Worm (Caenorhabditis elegans) whole organism, young adult: ENCODE data around the gene nep-10.

Experiments used
- B0336.3 ChIP-seq: fragments of 200-800 bp; sonication (Bioruptor generic); IDR thresholded peaks from 2 replicates; pipeline ENCODE4 v1.3.6; 2022; ENCODE audit warnings: missing genetic modification characterization, missing compliant biosample characterization
- F23B12.7 ChIP-seq: sonication (generic microtip); optimal IDR thresholded peaks from 2 replicates; lab custom pipeline; 2017; ENCODE audit warnings: missing genetic modification characterization, mild to moderate bottlenecking, missing compliant biosample characterization, antibody characterized with exemption, moderate library complexity; ENCODE audit not compliant: insufficient read depth
- F57A8.1 ChIP-seq: fragments of 200-800 bp; sonication (Bioruptor generic); optimal IDR thresholded peaks from 2 replicates; lab custom pipeline; 2018; ENCODE audit warnings: mild to moderate bottlenecking, missing genetic modification characterization, moderate library complexity, missing compliant biosample characterization
- T07F8.4 ChIP-seq: sonication (generic microtip); optimal IDR thresholded peaks from 2 replicates; lab custom pipeline; 2016; ENCODE audit warnings: mild to moderate bottlenecking, missing genetic modification characterization, moderate library complexity, missing compliant biosample characterization
- Y53F4B.3 ChIP-seq: fragments of 200-800 bp; sonication (Bioruptor generic); IDR thresholded peaks from 2 replicates; pipeline ENCODE4 v1.3.6; 2022; ENCODE audit warnings: missing genetic modification reagents, missing genetic modification characterization, missing compliant biosample characterization
- Y56A3A.18 ChIP-seq: fragments of 200-800 bp; sonication (Bioruptor generic); IDR thresholded peaks from 2 replicates; pipeline ENCODE4 v1.3.6; 2022; ENCODE audit warnings: missing genetic modification reagents, missing genetic modification characterization, missing compliant biosample characterization
- Y67H2A.10 ChIP-seq: fragments of 200-800 bp; sonication (Bioruptor generic); conservative IDR thresholded peaks from 2 replicates; pipeline ENCODE4 v1.3.6; 2022; ENCODE audit warnings: missing genetic modification reagents, missing genetic modification characterization, missing compliant biosample characterization
- akir-1 ChIP-seq: fragments of 200-800 bp; sonication (Bioruptor generic); optimal IDR thresholded peaks from 2 replicates; lab custom pipeline; 2018; ENCODE audit warnings: mild to moderate bottlenecking, missing genetic modification characterization, moderate library complexity, missing compliant biosample characterization
- aptf-3 ChIP-seq: fragments of 200-800 bp; sonication (Bioruptor generic); IDR thresholded peaks from 2 replicates; pipeline ENCODE4 v1.3.6; 2022; ENCODE audit warnings: missing genetic modification characterization, missing compliant biosample characterization
- cebp-2 ChIP-seq: fragments of 200-800 bp; sonication (Bioruptor generic); IDR thresholded peaks from 2 replicates; pipeline ENCODE4 v1.3.6; 2022; ENCODE audit warnings: missing genetic modification characterization, missing compliant biosample characterization
- ceh-27 ChIP-seq: fragments of 200-800 bp; sonication (Bioruptor generic); optimal IDR thresholded peaks from 2 replicates; lab custom pipeline; 2018; ENCODE audit warnings: mild to moderate bottlenecking, missing genetic modification characterization, moderate library complexity, missing compliant biosample characterization
- ceh-91 ChIP-seq: fragments of 200-800 bp; sonication (Bioruptor generic); IDR thresholded peaks from 2 replicates; pipeline ENCODE4 v1.3.6; 2022; ENCODE audit warnings: missing genetic modification reagents, missing genetic modification characterization, missing compliant biosample characterization
- chd-7 ChIP-seq: sonication (generic microtip); optimal IDR thresholded peaks from 2 replicates; lab custom pipeline; 2016; ENCODE audit warnings: mild to moderate bottlenecking, missing genetic modification characterization, moderate library complexity, missing compliant biosample characterization
- die-1 ChIP-seq: sonication (generic microtip); optimal IDR thresholded peaks from 2 replicates; lab custom pipeline; 2016; ENCODE audit warnings: missing genotype, mild to moderate bottlenecking, missing genetic modification characterization, missing compliant biosample characterization
- dpl-1 ChIP-seq: fragments of 150-350 bp; optimal IDR thresholded peaks from 2 replicates; lab custom pipeline; 2014; ENCODE audit warnings: missing biosample characterization, missing genetic modification reagents, missing genetic modification characterization
- ets-4 ChIP-seq: fragments of 200-800 bp; sonication (Bioruptor generic); optimal IDR thresholded peaks from 2 replicates; lab custom pipeline; 2018; ENCODE audit warnings: mild to moderate bottlenecking, missing genetic modification characterization, missing compliant biosample characterization
- hlh-12 ChIP-seq: sonication (generic microtip); optimal IDR thresholded peaks from 2 replicates; lab custom pipeline; 2016; ENCODE audit warnings: missing genetic modification characterization, missing compliant biosample characterization
- hmg-20 ChIP-seq: fragments of 200-800 bp; sonication (Bioruptor generic); IDR thresholded peaks from 2 replicates; pipeline ENCODE4 v1.3.6; 2022; ENCODE audit warnings: missing genetic modification reagents, missing genetic modification characterization, missing compliant biosample characterization
- lir-1 ChIP-seq: fragments of 200-800 bp; sonication (Bioruptor generic); conservative IDR thresholded peaks from 2 replicates; pipeline ENCODE4 v1.3.6; 2022; ENCODE audit warnings: missing genetic modification reagents, missing genetic modification characterization, missing compliant biosample characterization
- lsy-27 ChIP-seq: sonication (generic microtip); optimal IDR thresholded peaks from 2 replicates; lab custom pipeline; 2017; ENCODE audit warnings: missing genetic modification characterization, mild to moderate bottlenecking, missing compliant biosample characterization, antibody characterized with exemption, missing genotype, borderline replicate concordance; ENCODE audit not compliant: insufficient read depth
- madf-10 ChIP-seq: sonication (generic microtip); optimal IDR thresholded peaks from 2 replicates; lab custom pipeline; 2016; ENCODE audit warnings: mild to moderate bottlenecking, missing genetic modification characterization, missing compliant biosample characterization
- madf-6 ChIP-seq: fragments of 200-800 bp; sonication (Bioruptor generic); IDR thresholded peaks from 2 replicates; pipeline ENCODE4 v1.3.6; 2022; ENCODE audit warnings: missing genetic modification reagents, missing genetic modification characterization, missing compliant biosample characterization
- mes-4 ChIP-seq: sonication (generic microtip); optimal IDR thresholded peaks from 2 replicates; lab custom pipeline; 2016; ENCODE audit warnings: missing genotype, missing genetic modification characterization, missing compliant biosample characterization
- nhr-80 ChIP-seq: sonication (generic microtip); optimal IDR thresholded peaks from 2 replicates; lab custom pipeline; 2016; ENCODE audit warnings: missing genetic modification characterization, missing compliant biosample characterization
- pbrm-1 ChIP-seq: fragments of 200-800 bp; sonication (Bioruptor generic); IDR thresholded peaks from 2 replicates; pipeline ENCODE4 v1.3.6; 2022; ENCODE audit warnings: missing genetic modification reagents, missing genetic modification characterization, missing compliant biosample characterization
- repo-1 ChIP-seq: sonication (generic microtip); optimal IDR thresholded peaks from 2 replicates; lab custom pipeline; 2017; ENCODE audit warnings: mild to moderate bottlenecking, missing genetic modification characterization, missing compliant biosample characterization
- rpc-1 ChIP-seq, 2 experiments: fragments of 150-350 bp in 1 of 2; sonication (generic microtip) in 1 of 2; optimal IDR thresholded peaks; 2 replicates each; lab custom pipeline; 2014 to 2018; ENCODE audit warnings: missing biosample characterization in 1 of 2, missing genetic modification characterization in 1 of 2, missing genetic modification reagents in 1 of 2, missing genotype in 1 of 2
- snpc-1.1 ChIP-seq: sonication (generic microtip); optimal IDR thresholded peaks from 2 replicates; lab custom pipeline; 2017; ENCODE audit warnings: missing genetic modification characterization, mild to moderate bottlenecking, missing compliant biosample characterization, antibody characterized with exemption, moderate library complexity, missing genotype, missing genetic modification reagents; ENCODE audit not compliant: insufficient read depth
- snpc-4 ChIP-seq, 5 experiments: fragments of 150-350 bp in 1 of 5; sonication (generic microtip) in 4 of 5; optimal IDR thresholded peaks; 2 replicates each; lab custom pipeline; 2014 to 2018; ENCODE audit warnings: missing genetic modification characterization in 5 of 5, missing biosample characterization in 3 of 5, antibody characterized with exemption in 2 of 5, mild to moderate bottlenecking in 2 of 5, missing compliant biosample characterization in 2 of 5, missing genotype in 2 of 5, moderate library complexity in 2 of 5, missing genetic modification reagents in 1 of 5
- tbx-9 ChIP-seq: sonication (generic microtip); optimal IDR thresholded peaks from 2 replicates; lab custom pipeline; 2016; ENCODE audit warnings: borderline replicate concordance, missing genetic modification characterization, inconsistent platforms, missing compliant biosample characterization
- tlf-1 ChIP-seq: fragments of 200-800 bp; sonication (Bioruptor generic); optimal IDR thresholded peaks from 2 replicates; lab custom pipeline; 2018; ENCODE audit warnings: mild to moderate bottlenecking, missing genetic modification characterization, missing compliant biosample characterization
- zfh-2 ChIP-seq: fragments of 200-800 bp; sonication (Bioruptor generic); conservative IDR thresholded peaks from 2 replicates; pipeline ENCODE4 v1.3.6; 2022; ENCODE audit warnings: missing genetic modification reagents, missing genetic modification characterization, missing compliant biosample characterization
- ztf-25 ChIP-seq: fragments of 200-800 bp; sonication (Bioruptor generic); IDR thresholded peaks from 2 replicates; pipeline ENCODE4 v1.3.6; 2022; ENCODE audit warnings: missing genetic modification reagents, missing genetic modification characterization, missing compliant biosample characterization
- ztf-28 ChIP-seq: fragments of 200-800 bp; sonication (Bioruptor generic); IDR thresholded peaks from 2 replicates; pipeline ENCODE4 v1.3.6; 2022; ENCODE audit warnings: missing genetic modification reagents, missing genetic modification characterization, missing compliant biosample characterization
- ztf-3 ChIP-seq: fragments of 200-800 bp; sonication (Bioruptor generic); optimal IDR thresholded peaks from 2 replicates; lab custom pipeline; 2018; ENCODE audit warnings: mild to moderate bottlenecking, missing genetic modification characterization, missing compliant biosample characterization

nep-10 gene

ce11 chrII:3381510-3381909 is 21.2 kb downstream of the nep-10 start, which contains the start of gene T06D4.1 (continued):
- TF ChIP-seq ets-4 (GFP tag; lab: Kevin White, UChicago) (no peak), hlh-12 (tag; lab: Kevin White, UChicago) (no peak), madf-6 (GFP tag; lab: Robert Waterston, UW) (peak; percentile 69), snpc-1.1 (tag; lab: Kevin White, UChicago) (peak; percentile 12), rpc-1 (optimal IDR thresholded peaks at IDR 0.05; lab: Kevin White, UChicago) (no peak), rpc-1 (tag; optimal IDR thresholded peaks at IDR 0.05; lab: Kevin White, UChicago) (no peak), ceh-27 (GFP tag; lab: Kevin White, UChicago) (no peak)
- TF ChIP-seq, all 124 proteins: peak for 6

- TF ChIP-seq hmg-20 (GFP tag; lab: Robert Waterston, UW) (no peak), ztf-28 (GFP tag; lab: Robert Waterston, UW) (no peak), pbrm-1 (GFP tag; lab: Robert Waterston, UW) (no peak), T07F8.4 (tag; lab: Kevin White, UChicago) (no peak), rpc-1 (optimal IDR thresholded peaks at IDR 0.05; lab: Kevin White, UChicago) (no peak), rpc-1 (tag; optimal IDR thresholded peaks at IDR 0.05; lab: Kevin White, UChicago) (no peak)
These were observed 24.5 kb downstream of the nep-10 start, which contains the start of gene Y49F6C.2 for ce11 chrII:3378275-3378674. Y49F6C.2 (plus strand) TSS chrII:3378575.

ce11 chrII:3376789-3377188 is 26.0 kb downstream of the nep-10 start, which contains the start of gene bath-9:
bath-9 (plus strand) TSS chrII:3377089.
- TF ChIP-seq ztf-25 (GFP tag; lab: Robert Waterston, UW) (no peak), madf-6 (GFP tag; lab: Robert Waterston, UW) (no peak), Y56A3A.18 (no peak), F23B12.7 (tag; lab: Kevin White, UChicago) (no peak), B0336.3 (GFP tag; lab: Robert Waterston, UW) (no peak), lir-1 (GFP tag; lab: Robert Waterston, UW) (no peak)

ce11 chrII:3375302-3375701 is 27.5 kb downstream of the nep-10 start:
- TF ChIP-seq mes-4 (tag; lab: Kevin White, UChicago) (no peak), ceh-91 (GFP tag; lab: Robert Waterston, UW) (no peak), tlf-1 (GFP tag; lab: Kevin White, UChicago) (no peak), ztf-3 (GFP tag; lab: Kevin White, UChicago) (no peak), ztf-28 (GFP tag; lab: Robert Waterston, UW) (no peak), lsy-27 (tag; lab: Kevin White, UChicago) (no peak), cebp-2 (GFP tag; lab: Robert Waterston, UW) (no peak), repo-1 (tag; lab: Kevin White, UChicago) (no peak), tbx-9 (tag; lab: Kevin White, UChicago) (no peak), akir-1 (GFP tag; lab: Kevin White, UChicago) (no peak)

- no peak for TF ChIP-seq B0336.3 (GFP tag; lab: Robert Waterston, UW)
- no peak for TF ChIP-seq dpl-1
- TF ChIP-seq Y67H2A.10 (GFP tag; lab: Robert Waterston, UW): no peak
- no peak for TF ChIP-seq Y56A3A.18
- no peak for TF ChIP-seq chd-7 (tag; lab: Kevin White, UChicago)
- no peak for TF ChIP-seq Y53F4B.3 (GFP tag; lab: Robert Waterston, UW)
- no peak for TF ChIP-seq nhr-80 (tag; lab: Kevin White, UChicago)
- no peak for TF ChIP-seq cebp-2 (GFP tag; lab: Robert Waterston, UW)
- TF ChIP-seq die-1 (tag; lab: Kevin White, UChicago): no peak
- TF ChIP-seq snpc-4 (GFP tag; optimal IDR thresholded peaks at IDR 0.05; lab: Kevin White, UChicago): no peak
- TF ChIP-seq snpc-4 (tag; optimal IDR thresholded peaks at IDR 0.05; lab: Kevin White, UChicago): no peak
- no peak for TF ChIP-seq zfh-2 (GFP tag; lab: Robert Waterston, UW)
- no peak for TF ChIP-seq aptf-3
- TF ChIP-seq F57A8.1 (GFP tag; lab: Kevin White, UChicago): no peak
- no peak for TF ChIP-seq madf-10 (tag; lab: Kevin White, UChicago)
These were observed 28.0 kb downstream of the nep-10 start, which contains the start of gene bath-10 for ce11 chrII:3374779-3375178. bath-10 (plus strand) TSS chrII:3375079.
